Fruit fly (Drosophila melanogaster) whole organism: ENCODE data around the gene Lcp65Aa.

Experiments used
- CG8478 ChIP-seq: fragments of >200 bp; optimal IDR thresholded peaks from 2 replicates; lab custom pipeline; 2018; ENCODE audit warnings: inconsistent platforms
- Dll ChIP-seq: fragments of >200 bp; optimal IDR thresholded peaks from 2 replicates; lab custom pipeline; 2017
- EcR ChIP-seq, 2 experiments: fragments of >200 bp; optimal IDR thresholded peaks; 2 replicates each; lab custom pipeline; 2017; ENCODE audit warnings: missing biosample characterization in 2 of 2, missing genetic modification characterization in 2 of 2, missing genetic modification reagents in 2 of 2
- pan ChIP-seq: fragments of >200 bp; optimal IDR thresholded peaks from 2 replicates; lab custom pipeline; 2017
- psq ChIP-seq: fragments of >200 bp; optimal IDR thresholded peaks from 2 replicates; lab custom pipeline; 2017
- usp ChIP-seq: fragments of >200 bp; optimal IDR thresholded peaks from 2 replicates; lab custom pipeline; 2017; ENCODE audit warnings: missing biosample characterization, missing genetic modification characterization, mixed read lengths

Lcp65Aa gene

dm6 chr3L:6124616-6125408, 26.3 kb upstream of the Lcp65Aa start:
- TF ChIP-seq psq = no peak
- no peak for TF ChIP-seq CG8478 (lab: Kevin White, UChicago)
- TF ChIP-seq Dll = no peak
- TF ChIP-seq pan (lab: Kevin White, UChicago) = no peak
- no peak for TF ChIP-seq EcR (GFP tag; optimal IDR thresholded peaks at IDR 0.05; lab: Kevin White, UChicago)
- TF ChIP-seq usp (GFP tag; lab: Kevin White, UChicago) = no peak

dm6 chr3L:6125409-6125689, 25.8 kb upstream of the Lcp65Aa start:
- TF ChIP-seq usp (GFP tag; lab: Kevin White, UChicago) = no peak

- no peak for TF ChIP-seq CG8478 (lab: Kevin White, UChicago)
- no peak for TF ChIP-seq usp (GFP tag; lab: Kevin White, UChicago)
- TF ChIP-seq Dll = no peak
- TF ChIP-seq pan (lab: Kevin White, UChicago) = no peak
- TF ChIP-seq psq = no peak
- no peak for TF ChIP-seq EcR (GFP tag; optimal IDR thresholded peaks at IDR 0.05; lab: Kevin White, UChicago)
These were observed 21.5 kb upstream of the Lcp65Aa start for dm6 chr3L:6129591-6129990.

- TF ChIP-seq pan (lab: Kevin White, UChicago) (no peak), psq (no peak), CG8478 (lab: Kevin White, UChicago) (no peak), EcR (GFP tag; optimal IDR thresholded peaks at IDR 0.05; lab: Kevin White, UChicago) (no peak)
These were observed 20.2 kb upstream of the Lcp65Aa start, which contains the start of gene Lcp65Ag3 for dm6 chr3L:6130944-6131343. Gene Lcp65Ag3 (minus strand): TSS chr3L:6130989.

- no peak for TF ChIP-seq EcR (GFP tag; optimal IDR thresholded peaks at IDR 0.05; lab: Kevin White, UChicago)
- no peak for TF ChIP-seq pan (lab: Kevin White, UChicago)
- TF ChIP-seq CG8478 (lab: Kevin White, UChicago) = no peak
- no peak for TF ChIP-seq usp (GFP tag; lab: Kevin White, UChicago)
- TF ChIP-seq psq = no peak
- TF ChIP-seq Dll = no peak
These were observed 19.1 kb upstream of the Lcp65Aa start, which contains the start of gene Cpr65Au for dm6 chr3L:6132009-6132408. Gene Cpr65Au (minus strand): TSS chr3L:6132109.

dm6 chr3L:6133546-6133945, 17.6 kb upstream of the Lcp65Aa start, which contains the start of gene Lcp65Ag2:
Gene Lcp65Ag2 (minus strand): TSS chr3L:6133593.
- no peak for TF ChIP-seq CG8478 (lab: Kevin White, UChicago)
- TF ChIP-seq Dll = no peak
- TF ChIP-seq EcR (GFP tag; optimal IDR thresholded peaks at IDR 0.05; lab: Kevin White, UChicago) = no peak
- no peak for TF ChIP-seq pan (lab: Kevin White, UChicago)
- no peak for TF ChIP-seq usp (GFP tag; lab: Kevin White, UChicago)
- TF ChIP-seq psq = no peak

dm6 chr3L:6135174-6135573, 15.9 kb upstream of the Lcp65Aa start, which contains the start of gene Lcp65Ag1:
Gene Lcp65Ag1 (minus strand): TSS chr3L:6135274.
- no peak for TF ChIP-seq usp (GFP tag; lab: Kevin White, UChicago)
- TF ChIP-seq pan (lab: Kevin White, UChicago) = no peak
- TF ChIP-seq EcR (GFP tag; optimal IDR thresholded peaks at IDR 0.05; lab: Kevin White, UChicago) = no peak
- TF ChIP-seq Dll = no peak
- TF ChIP-seq psq = no peak
- no peak for TF ChIP-seq CG8478 (lab: Kevin White, UChicago)

- TF ChIP-seq pan (lab: Kevin White, UChicago) = no peak
- no peak for TF ChIP-seq psq
- no peak for TF ChIP-seq usp (GFP tag; lab: Kevin White, UChicago)
- no peak for TF ChIP-seq CG8478 (lab: Kevin White, UChicago)
- TF ChIP-seq Dll = no peak
- TF ChIP-seq EcR (GFP tag; optimal IDR thresholded peaks at IDR 0.05; lab: Kevin White, UChicago) = no peak
These were observed 14.4 kb upstream of the Lcp65Aa start, which contains the start of gene Lcp65Af for dm6 chr3L:6136691-6137090. Gene Lcp65Af (minus strand): TSS chr3L:6136791.

dm6 chr3L:6138018-6138417, 13.1 kb upstream of the Lcp65Aa start, which contains the start of gene Lcp65Ae:
Gene Lcp65Ae (minus strand): TSS chr3L:6138118.
- no peak for TF ChIP-seq EcR (GFP tag; optimal IDR thresholded peaks at IDR 0.05; lab: Kevin White, UChicago)
- TF ChIP-seq usp (GFP tag; lab: Kevin White, UChicago) = no peak
- no peak for TF ChIP-seq psq

dm6 chr3L:6138586-6138985, 12.5 kb upstream of the Lcp65Aa start:
- no peak for TF ChIP-seq usp (GFP tag; lab: Kevin White, UChicago)
- TF ChIP-seq EcR (GFP tag; optimal IDR thresholded peaks at IDR 0.05; lab: Kevin White, UChicago) = no peak
- no peak for TF ChIP-seq Dll
- TF ChIP-seq pan (lab: Kevin White, UChicago) = no peak
- TF ChIP-seq psq = no peak
- no peak for TF ChIP-seq CG8478 (lab: Kevin White, UChicago)

dm6 chr3L:6139924-6140574, 11.1 kb upstream of the Lcp65Aa start, which contains the start of gene Cpr65Av:
Gene Cpr65Av (minus strand): TSS chr3L:6139974.
- no peak for TF ChIP-seq pan (lab: Kevin White, UChicago)
- no peak for TF ChIP-seq psq
- no peak for TF ChIP-seq Dll
- no peak for TF ChIP-seq EcR (GFP tag; optimal IDR thresholded peaks at IDR 0.05; lab: Kevin White, UChicago)
- no peak for TF ChIP-seq usp (GFP tag; lab: Kevin White, UChicago)
- no peak for TF ChIP-seq CG8478 (lab: Kevin White, UChicago)

dm6 chr3L:6140771-6141472, 10.2 kb upstream of the Lcp65Aa start:
- TF ChIP-seq EcR (GFP tag; optimal IDR thresholded peaks at IDR 0.05; lab: Kevin White, UChicago) (no peak), Dll (no peak), pan (lab: Kevin White, UChicago) (no peak), CG8478 (lab: Kevin White, UChicago) (no peak), usp (GFP tag; lab: Kevin White, UChicago) (no peak), psq (no peak)
